Fruit fly (Drosophila melanogaster) whole organism, embryonic: ENCODE measurements around the gene CG32642.

Experiments used
- CG10209 ChIP-seq: fragments of 200-800 bp; sonication (Bioruptor generic); optimal IDR thresholded peaks from 3 replicates; lab custom pipeline; 2017; ENCODE audit warnings: missing biosample characterization, mild to moderate bottlenecking, missing genetic modification characterization, missing genetic modification reagents
- CG1024 ChIP-seq: fragments of 200-800 bp; sonication (Bioruptor generic); IDR thresholded peaks from 2 replicates; pipeline ENCODE4 v1.3.6; 2022; ENCODE audit warnings: missing biosample characterization, missing genetic modification characterization
- CG11504 ChIP-seq: fragments of 200-800 bp; sonication (Bioruptor generic); optimal IDR thresholded peaks from 3 replicates; lab custom pipeline; 2019; ENCODE audit warnings: missing biosample characterization, mild to moderate bottlenecking, missing genetic modification characterization, moderate library complexity
- CG12071 ChIP-seq: fragments of 200-800 bp; sonication (Bioruptor generic); optimal IDR thresholded peaks from 3 replicates; lab custom pipeline; 2018; ENCODE audit warnings: missing biosample characterization, mild to moderate bottlenecking, missing genetic modification characterization
- CG12155 ChIP-seq: fragments of 200-800 bp; sonication (Bioruptor generic); optimal IDR thresholded peaks from 3 replicates; lab custom pipeline; 2016; ENCODE audit warnings: missing biosample characterization, missing genetic modification characterization
- CG13775 ChIP-seq: fragments of 200-800 bp; sonication (Bioruptor generic); optimal IDR thresholded peaks from 3 replicates; lab custom pipeline; 2017; ENCODE audit warnings: missing biosample characterization, mild to moderate bottlenecking, missing genetic modification characterization
- CG14050 ChIP-seq: fragments of 200-800 bp; sonication (Bioruptor generic); IDR thresholded peaks from 3 replicates; pipeline ENCODE4 v1.3.6; 2022; ENCODE audit warnings: missing biosample characterization, missing genetic modification characterization
- CG14441 ChIP-seq: fragments of 200-800 bp; sonication (Bioruptor generic); IDR thresholded peaks from 2 replicates; pipeline ENCODE4 v1.3.6; 2022; ENCODE audit warnings: missing biosample characterization, missing genetic modification characterization
- CG15696 ChIP-seq: fragments of 200-800 bp; sonication (Bioruptor generic); optimal IDR thresholded peaks from 2 replicates; lab custom pipeline; 2019; ENCODE audit warnings: missing biosample characterization, mild to moderate bottlenecking, missing genetic modification characterization, moderate library complexity
- CG17328 ChIP-seq: fragments of 200-800 bp; sonication (Bioruptor generic); IDR thresholded peaks from 2 replicates; pipeline ENCODE4 v1.3.6; 2022; ENCODE audit warnings: missing biosample characterization, missing genetic modification characterization
- CG18476 ChIP-seq: fragments of 200-800 bp; sonication (Bioruptor generic); optimal IDR thresholded peaks from 2 replicates; lab custom pipeline; 2016; ENCODE audit warnings: missing biosample characterization, mild to moderate bottlenecking, missing genetic modification characterization
- CG30403 ChIP-seq: fragments of 200-800 bp; sonication (Bioruptor generic); optimal IDR thresholded peaks from 3 replicates; lab custom pipeline; 2016; ENCODE audit warnings: missing biosample characterization, missing genetic modification characterization
- CG3163 ChIP-seq: fragments of 200-800 bp; sonication (Bioruptor generic); optimal IDR thresholded peaks from 3 replicates; lab custom pipeline; 2016; ENCODE audit warnings: missing biosample characterization, missing genetic modification characterization
- CG7963 ChIP-seq: fragments of 200-800 bp; sonication (Bioruptor generic); IDR thresholded peaks from 3 replicates; pipeline ENCODE4 v1.3.6; 2022; ENCODE audit warnings: missing biosample characterization, missing genetic modification characterization; ENCODE audit not compliant: partially characterized antibody
- CkIIα-i1 ChIP-seq: fragments of 200-800 bp; sonication (Bioruptor generic); IDR thresholded peaks from 2 replicates; pipeline ENCODE4 v1.3.6; 2022; ENCODE audit warnings: missing biosample characterization, missing genetic modification characterization
- Dad ChIP-seq: fragments of 200-800 bp; sonication (Bioruptor generic); optimal IDR thresholded peaks from 3 replicates; lab custom pipeline; 2016; ENCODE audit warnings: missing biosample characterization, missing genetic modification characterization
- E2f1 ChIP-seq: fragments of 200-800 bp; sonication (Bioruptor generic); IDR thresholded peaks from 2 replicates; pipeline ENCODE4 v1.3.6; 2022; ENCODE audit warnings: missing biosample characterization, missing genetic modification characterization
- Eip74EF ChIP-seq, 2 experiments: fragments of 200-800 bp in 1 of 2; fragments of >200 bp in 1 of 2; sonication (Bioruptor generic) in 1 of 2; optimal IDR thresholded peaks; 2 replicates each; lab custom pipeline; 2017 to 2019; ENCODE audit warnings: missing biosample characterization in 2 of 2, missing genetic modification characterization in 2 of 2, mild to moderate bottlenecking in 1 of 2, moderate library complexity in 1 of 2
- Gug ChIP-seq: fragments of 200-800 bp; sonication (Bioruptor generic); IDR thresholded peaks from 4 replicates; pipeline ENCODE4 v1.3.6; 2022; ENCODE audit warnings: missing biosample characterization, missing genetic modification characterization
- HHEX ChIP-seq: fragments of 200-800 bp; sonication (Bioruptor generic); optimal IDR thresholded peaks from 3 replicates; lab custom pipeline; 2017; ENCODE audit warnings: missing biosample characterization, mild to moderate bottlenecking, missing genetic modification characterization, missing genetic modification reagents
- Hey ChIP-seq: fragments of 200-800 bp; sonication (Bioruptor generic); optimal IDR thresholded peaks from 3 replicates; lab custom pipeline; 2018; ENCODE audit warnings: missing biosample characterization, mild to moderate bottlenecking, missing genetic modification characterization
- Hmx ChIP-seq: fragments of 200-800 bp; sonication (Bioruptor generic); optimal IDR thresholded peaks from 2 replicates; lab custom pipeline; 2016; ENCODE audit warnings: missing biosample characterization, missing genetic modification characterization
- Hr39 ChIP-seq: fragments of >200 bp; optimal IDR thresholded peaks from 2 replicates; lab custom pipeline; 2017
- Lim3 ChIP-seq: fragments of 200-800 bp; sonication (Bioruptor generic); IDR thresholded peaks from 2 replicates; pipeline ENCODE4 v1.3.6; 2022; ENCODE audit warnings: missing biosample characterization, missing genetic modification characterization
- Ssrp ChIP-seq: fragments of 200-800 bp; sonication (Bioruptor generic); optimal IDR thresholded peaks from 2 replicates; lab custom pipeline; 2018; ENCODE audit warnings: missing biosample characterization, mild to moderate bottlenecking, missing genetic modification characterization, moderate library complexity
- Usf ChIP-seq: fragments of 200-800 bp; sonication (Bioruptor generic); optimal IDR thresholded peaks from 2 replicates; lab custom pipeline; 2017; ENCODE audit warnings: missing genotype, missing biosample characterization, missing genetic modification characterization
- abd-A ChIP-seq: fragments of 200-800 bp; sonication (Bioruptor generic); optimal IDR thresholded peaks from 3 replicates; lab custom pipeline; 2019; ENCODE audit warnings: missing biosample characterization, mild to moderate bottlenecking, missing genetic modification characterization, moderate library complexity
- ap ChIP-seq: fragments of 200-800 bp; sonication (Bioruptor generic); IDR thresholded peaks from 2 replicates; pipeline ENCODE4 v1.3.6; 2022; ENCODE audit warnings: missing biosample characterization, missing genetic modification characterization
- ase ChIP-seq: fragments of 200-800 bp; sonication (Bioruptor generic); IDR thresholded peaks from 3 replicates; pipeline ENCODE4 v1.3.6; 2022; ENCODE audit warnings: missing biosample characterization, missing genetic modification characterization
- corto ChIP-seq: fragments of 200-800 bp; sonication (Bioruptor generic); optimal IDR thresholded peaks from 2 replicates; lab custom pipeline; 2016; ENCODE audit warnings: missing biosample characterization, mild to moderate bottlenecking, missing genetic modification characterization, moderate library complexity
- crc ChIP-seq: fragments of 200-800 bp; sonication (Bioruptor generic); optimal IDR thresholded peaks from 2 replicates; lab custom pipeline; 2016; ENCODE audit warnings: missing biosample characterization, missing genetic modification characterization
- disco-r ChIP-seq: fragments of 200-800 bp; sonication (Bioruptor generic); optimal IDR thresholded peaks from 2 replicates; lab custom pipeline; 2016; ENCODE audit warnings: missing biosample characterization, missing genetic modification characterization
- dmrt99B ChIP-seq: fragments of 200-800 bp; sonication (Bioruptor generic); optimal IDR thresholded peaks from 2 replicates; lab custom pipeline; 2018; ENCODE audit warnings: missing biosample characterization, mild to moderate bottlenecking, missing genetic modification characterization, moderate library complexity
- eve ChIP-seq, 2 experiments: fragments of >200 bp; optimal IDR thresholded peaks; 2 replicates each; lab custom pipeline; 2017; ENCODE audit warnings: missing biosample characterization in 2 of 2, missing genetic modification characterization in 2 of 2
- fru ChIP-seq: fragments of >200 bp; optimal IDR thresholded peaks from 2 replicates; lab custom pipeline; 2017
- gce ChIP-seq: fragments of 200-800 bp; sonication (Bioruptor generic); IDR thresholded peaks from 3 replicates; pipeline ENCODE4 v1.3.6; 2022; ENCODE audit warnings: missing biosample characterization, missing genetic modification characterization
- h ChIP-seq: fragments of >200 bp; optimal IDR thresholded peaks from 2 replicates; lab custom pipeline; 2017
- hth ChIP-seq: fragments of >200 bp; optimal IDR thresholded peaks from 2 replicates; lab custom pipeline; 2017; ENCODE audit warnings: inconsistent platforms
- kah ChIP-seq: fragments of 200-800 bp; sonication (Bioruptor generic); optimal IDR thresholded peaks from 2 replicates; lab custom pipeline; 2018; ENCODE audit warnings: missing biosample characterization, mild to moderate bottlenecking, missing genetic modification characterization
- mam ChIP-seq: fragments of 200-800 bp; sonication (Bioruptor generic); optimal IDR thresholded peaks from 3 replicates; lab custom pipeline; 2016; ENCODE audit warnings: missing biosample characterization, missing genetic modification characterization
- otp ChIP-seq: fragments of 200-800 bp; sonication (Bioruptor generic); IDR thresholded peaks from 3 replicates; pipeline ENCODE4, ENCODE4 v1.3.6; 2022; ENCODE audit warnings: missing biosample characterization, missing genetic modification characterization
- pfk ChIP-seq: fragments of 200-800 bp; sonication (Bioruptor generic); optimal IDR thresholded peaks from 2 replicates; lab custom pipeline; 2018; ENCODE audit warnings: missing biosample characterization, mild to moderate bottlenecking, missing genetic modification characterization, moderate library complexity
- rib ChIP-seq: fragments of 200-800 bp; sonication (Bioruptor generic); IDR thresholded peaks from 2 replicates; pipeline ENCODE4 v1.3.6; 2022; ENCODE audit warnings: missing biosample characterization, missing genetic modification characterization
- seq ChIP-seq: fragments of 200-800 bp; sonication (Bioruptor generic); IDR thresholded peaks from 2 replicates; pipeline ENCODE4 v1.3.6; 2022; ENCODE audit warnings: missing biosample characterization, missing genetic modification characterization
- shn ChIP-seq: fragments of 200-800 bp; sonication (Bioruptor generic); optimal IDR thresholded peaks from 3 replicates; lab custom pipeline; 2016; ENCODE audit warnings: missing biosample characterization, missing genetic modification characterization
- slp2 ChIP-seq: fragments of 200-800 bp; sonication (Bioruptor generic); optimal IDR thresholded peaks from 2 replicates; lab custom pipeline; 2016; ENCODE audit warnings: missing biosample characterization, missing genetic modification characterization
- tin ChIP-seq: fragments of 200-800 bp; sonication (Bioruptor generic); optimal IDR thresholded peaks from 3 replicates; lab custom pipeline; 2016; ENCODE audit warnings: missing biosample characterization, missing genetic modification characterization
- ttk ChIP-seq: fragments of 200-800 bp; sonication (Bioruptor generic); IDR thresholded peaks from 2 replicates; pipeline ENCODE4 v2.1.2; 2022; ENCODE audit warnings: missing biosample characterization, missing genetic modification characterization
- twi ChIP-seq: fragments of 200-800 bp; optimal IDR thresholded peaks from 2 replicates; lab custom pipeline; 2019; ENCODE audit warnings: missing biosample characterization, mild to moderate bottlenecking, missing genetic modification characterization, moderate library complexity
- tx ChIP-seq: fragments of 200-800 bp; sonication (Bioruptor generic); optimal IDR thresholded peaks from 2 replicates; lab custom pipeline; 2016; ENCODE audit warnings: missing biosample characterization, missing genetic modification characterization
- wor ChIP-seq: fragments of 200-800 bp; sonication (Bioruptor generic); IDR thresholded peaks from 2 replicates; pipeline ENCODE4 v1.3.6; 2022; ENCODE audit warnings: missing biosample characterization, missing genetic modification characterization

Gene CG32642

DNA sequence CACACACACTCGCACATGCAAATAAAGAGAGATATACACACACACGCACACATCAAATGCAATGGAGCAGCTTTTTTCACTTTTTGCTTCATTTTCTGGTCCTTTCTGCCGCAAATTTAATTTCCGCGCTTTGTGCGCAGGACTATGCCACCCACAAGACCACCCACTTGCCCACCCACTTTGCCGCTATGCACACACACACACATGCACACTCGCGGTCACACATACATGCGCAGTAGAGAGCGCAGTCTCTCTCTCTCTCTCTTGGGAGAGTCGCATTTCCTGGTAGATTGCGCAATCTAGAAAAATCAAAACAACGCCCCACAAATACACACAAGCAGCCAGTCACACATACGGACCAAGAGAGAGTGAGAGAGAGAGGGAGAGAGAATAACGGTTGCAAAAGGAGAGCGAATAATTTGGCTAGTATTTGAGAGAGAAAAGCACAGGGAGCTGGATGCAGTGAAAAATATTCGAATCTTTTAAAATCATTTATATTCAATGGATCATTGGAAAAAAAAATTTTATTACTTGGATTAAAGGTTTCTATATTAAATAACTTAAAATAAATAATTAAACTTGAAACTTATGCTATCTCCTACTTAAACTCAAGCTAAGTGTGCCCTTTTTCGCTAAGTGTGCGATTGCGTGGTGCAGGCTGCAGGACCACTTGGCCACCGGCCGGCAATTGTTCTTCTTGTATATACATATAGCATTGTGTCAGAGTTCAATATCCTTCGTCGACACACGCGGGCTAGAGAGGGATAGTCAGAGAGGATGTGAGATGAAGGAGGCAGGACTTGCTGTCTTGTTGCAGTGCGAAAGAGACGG, 33.4 kb upstream of the CG32642 start (continued):
- TF ChIP-seq CG10209 (GFP tag; lab: Kevin White, UChicago) (peak; percentile 51), Usf (GFP tag; lab: Kevin White, UChicago) (no peak), CG13775 (GFP tag; lab: Kevin White, UChicago) (peak; percentile 29), mam (GFP tag; lab: Kevin White, UChicago) (no peak), otp (GFP tag; lab: Robert Waterston, UW) (0 out of 3 replicates have a peak, but pooled peaks have one; percentile 17), pfk (GFP tag; lab: Kevin White, UChicago) (no peak), CG1024 (GFP tag; lab: Robert Waterston, UW) (peak; percentile 26; the same call in 1 of the 2 replicates), seq (GFP tag; lab: Robert Waterston, UW) (peak; percentile 42; the same call in 1 of the 2 replicates), CkIIα-i1 (GFP tag; lab: Robert Waterston, UW) (no peak), E2f1 (GFP tag; lab: Robert Waterston, UW) (peak; percentile 86), CG12155 (GFP tag; lab: Kevin White, UChicago) (no peak), CG14050 (GFP tag; lab: Robert Waterston, UW) (peak; percentile 29; the same call in 2 of the 3 replicates), twi (tag; lab: Kevin White, UChicago) (no peak), Dad (GFP tag; lab: Kevin White, UChicago) (no peak), eve (GFP tag; optimal IDR thresholded peaks at IDR 0.05; lab: Kevin White, UChicago) (no peak), abd-A (tag; lab: Kevin White, UChicago) (no peak), Lim3 (GFP tag; lab: Robert Waterston, UW) (no peak), shn (GFP tag; lab: Kevin White, UChicago) (no peak), HHEX (GFP tag; lab: Kevin White, UChicago) (peak; percentile 62), Gug (GFP tag; lab: Robert Waterston, UW) (peak; percentile 47; the same call in 2 of the 4 replicates), corto (GFP tag; lab: Kevin White, UChicago) (no peak), fru (no peak), CG11504 (peak; percentile 81), kah (GFP tag; lab: Kevin White, UChicago) (no peak), Hey (tag; lab: Kevin White, UChicago) (no peak), Ssrp (tag; lab: Kevin White, UChicago) (peak; percentile 32), CG18476 (GFP tag; lab: Kevin White, UChicago) (no peak), ap (peak; percentile 53), hth (no peak), Hr39 (no peak), CG3163 (GFP tag; lab: Kevin White, UChicago) (no peak), tin (GFP tag; lab: Kevin White, UChicago) (peak; percentile 22), wor (peak; percentile 45; the same call in 1 of the 2 replicates), ase (GFP tag; lab: Robert Waterston, UW) (no peak), slp2 (GFP tag; lab: Kevin White, UChicago) (no peak), h (lab: Kevin White, UChicago) (no peak), ttk (GFP tag; lab: Robert Waterston, UW) (peak; percentile 64), disco-r (GFP tag; lab: Kevin White, UChicago) (no peak), CG15696 (tag; lab: Kevin White, UChicago) (peak; percentile 31), CG7963 (no peak), Hmx (no peak), CG12071 (no peak), dmrt99B (tag; lab: Kevin White, UChicago) (peak; percentile 75), gce (0 out of 3 replicates have a peak, but pooled peaks have one; percentile 22), Eip74EF (GFP tag; optimal IDR thresholded peaks at IDR 0.05; lab: Kevin White, UChicago) (peak in 1 of 2 experiments; percentile 48), rib (GFP tag; lab: Robert Waterston, UW) (no peak), CG14441 (GFP tag; lab: Robert Waterston, UW) (peak; percentile 70), crc (GFP tag; lab: Kevin White, UChicago) (no peak), tx (GFP tag; lab: Kevin White, UChicago) (no peak), CG17328 (GFP tag; lab: Robert Waterston, UW) (peak; percentile 77), CG30403 (GFP tag; lab: Kevin White, UChicago) (peak; percentile 40)
